Worm (Caenorhabditis elegans) whole organism, L4 larva: ENCODE data around the gene T05C12.8.

Experiments used
- F26F4.8 ChIP-seq: fragments of 200-800 bp; sonication (Bioruptor generic); conservative IDR thresholded peaks from 2 replicates; pipeline ENCODE4 v1.3.6; 2022; ENCODE audit warnings: missing genetic modification characterization, missing compliant biosample characterization
- F49E8.2 ChIP-seq: sonication (generic microtip); optimal IDR thresholded peaks from 2 replicates; lab custom pipeline; 2016; ENCODE audit warnings: missing compliant biosample characterization, mild to moderate bottlenecking, missing genetic modification characterization, borderline replicate concordance
- R02D3.7 ChIP-seq: fragments of 150-350 bp; sonication (generic microtip); optimal IDR thresholded peaks from 3 replicates; lab custom pipeline; 2014; ENCODE audit warnings: missing biosample characterization, missing genetic modification characterization
- T26A8.4 ChIP-seq: fragments of 200-800 bp; sonication (Bioruptor generic); IDR thresholded peaks from 2 replicates; pipeline ENCODE4 v1.3.6; 2022; ENCODE audit warnings: missing genetic modification characterization, missing compliant biosample characterization
- Y105C5A.15 ChIP-seq: fragments of 200-800 bp; sonication (Bioruptor generic); IDR thresholded peaks from 2 replicates; pipeline ENCODE4 v1.3.6; 2022; ENCODE audit warnings: missing genetic modification characterization, missing compliant biosample characterization
- Y5F2A.4 ChIP-seq: fragments of 200-800 bp; sonication (Bioruptor generic); optimal IDR thresholded peaks from 2 replicates; lab custom pipeline; 2018; ENCODE audit warnings: mild to moderate bottlenecking, missing genetic modification characterization, missing compliant biosample characterization
- Y75B8A.6 ChIP-seq: fragments of 200-800 bp; sonication (Bioruptor generic); IDR thresholded peaks from 2 replicates; pipeline ENCODE4 v1.3.6; 2022; ENCODE audit warnings: missing genetic modification reagents, missing genetic modification characterization, missing compliant biosample characterization
- ZK546.5 ChIP-seq, 2 experiments: sonication (generic microtip); optimal IDR thresholded peaks; 2 replicates each; lab custom pipeline; 2017; ENCODE audit warnings: missing biosample characterization in 2 of 2, missing genetic modification characterization in 2 of 2
- aly-2 ChIP-seq: sonication (generic microtip); optimal IDR thresholded peaks from 2 replicates; lab custom pipeline; 2018; ENCODE audit warnings: missing biosample characterization, missing genetic modification characterization
- ama-1 ChIP-seq: fragments of 150-350 bp; optimal IDR thresholded peaks from 2 replicates; lab custom pipeline; 2014; ENCODE audit warnings: inconsistent platforms, mixed read lengths
- arid-1 ChIP-seq: fragments of 200-800 bp; sonication (Bioruptor generic); conservative IDR thresholded peaks from 2 replicates; pipeline ENCODE4 v1.3.6; 2022; ENCODE audit warnings: missing genetic modification reagents, missing genetic modification characterization, missing compliant biosample characterization
- attf-4 ChIP-seq: sonication (generic microtip); optimal IDR thresholded peaks from 3 replicates; lab custom pipeline; 2017; ENCODE audit warnings: missing biosample characterization, missing genetic modification characterization
- ceh-20 ChIP-seq: fragments of 200-800 bp; sonication (Bioruptor generic); IDR thresholded peaks from 2 replicates; pipeline ENCODE4 v1.3.6; 2022; ENCODE audit warnings: missing genetic modification reagents, missing genetic modification characterization, missing compliant biosample characterization
- ceh-32 ChIP-seq: sonication (generic microtip); optimal IDR thresholded peaks from 2 replicates; lab custom pipeline; 2016; ENCODE audit warnings: mild to moderate bottlenecking, missing genetic modification characterization, missing compliant biosample characterization; ENCODE audit not compliant: poor library complexity
- ceh-44 ChIP-seq: fragments of 200-800 bp; sonication (Bioruptor generic); IDR thresholded peaks from 2 replicates; pipeline ENCODE4 v1.3.6; 2022; ENCODE audit warnings: missing genetic modification reagents, missing genetic modification characterization, missing compliant biosample characterization
- ceh-82 ChIP-seq: sonication (generic microtip); optimal IDR thresholded peaks from 2 replicates; lab custom pipeline; 2017; ENCODE audit warnings: missing biosample characterization, missing genetic modification characterization
- daf-12 ChIP-seq: fragments of 150-350 bp; optimal IDR thresholded peaks from 2 replicates; lab custom pipeline; 2014; ENCODE audit warnings: missing biosample characterization, missing genetic modification reagents, missing genetic modification characterization
- daf-19 ChIP-seq: fragments of 200-800 bp; sonication (Bioruptor generic); conservative IDR thresholded peaks from 2 replicates; pipeline ENCODE4 v1.3.6; 2022; ENCODE audit warnings: missing genetic modification characterization, missing compliant biosample characterization
- dmd-9 ChIP-seq: fragments of 200-800 bp; sonication (Bioruptor generic); IDR thresholded peaks from 2 replicates; pipeline ENCODE4 v1.3.6; 2022; ENCODE audit warnings: missing genetic modification reagents, missing genetic modification characterization, missing compliant biosample characterization
- dve-1 ChIP-seq: sonication (generic microtip); optimal IDR thresholded peaks from 2 replicates; lab custom pipeline; 2017; ENCODE audit warnings: antibody characterized with exemption, mild to moderate bottlenecking, missing genetic modification characterization, missing compliant biosample characterization; ENCODE audit not compliant: insufficient read depth
- egl-27 ChIP-seq: sonication (generic microtip); optimal IDR thresholded peaks from 3 replicates; lab custom pipeline; 2017; ENCODE audit warnings: missing biosample characterization, missing genetic modification reagents, missing genetic modification characterization
- egl-43 ChIP-seq: fragments of 200-800 bp; sonication (Bioruptor generic); IDR thresholded peaks from 2 replicates; pipeline ENCODE4 v1.3.6; 2022; ENCODE audit warnings: missing genetic modification reagents, missing genetic modification characterization, missing compliant biosample characterization
- fkh-10 ChIP-seq: fragments of 150-350 bp; optimal IDR thresholded peaks from 2 replicates; lab custom pipeline; 2014; ENCODE audit warnings: missing biosample characterization, missing genetic modification reagents, missing genetic modification characterization
- gei-8 ChIP-seq: fragments of 200-800 bp; sonication (Bioruptor generic); optimal IDR thresholded peaks from 2 replicates; lab custom pipeline; 2018; ENCODE audit warnings: mild to moderate bottlenecking, missing genetic modification characterization, missing compliant biosample characterization
- hif-1 ChIP-seq, 2 experiments: sonication (generic microtip); optimal IDR thresholded peaks; 2 replicates each; lab custom pipeline; 2016 to 2017; ENCODE audit warnings: missing compliant biosample characterization in 2 of 2, missing genetic modification characterization in 2 of 2, missing genetic modification reagents in 2 of 2, missing genotype in 2 of 2, mild to moderate bottlenecking in 1 of 2
- hlh-30 ChIP-seq: sonication (generic microtip); optimal IDR thresholded peaks from 2 replicates; lab custom pipeline; 2017; ENCODE audit warnings: antibody characterized with exemption, mild to moderate bottlenecking, missing genetic modification characterization, missing compliant biosample characterization; ENCODE audit not compliant: insufficient read depth
- lim-7 ChIP-seq: fragments of 200-800 bp; sonication (Bioruptor generic); IDR thresholded peaks from 2 replicates; pipeline ENCODE4 v1.3.6; 2022; ENCODE audit warnings: missing genetic modification characterization, missing compliant biosample characterization
- lin-15B ChIP-seq: fragments of 150-350 bp; sonication (generic microtip); optimal IDR thresholded peaks from 3 replicates; lab custom pipeline; 2014; ENCODE audit warnings: missing biosample characterization, missing genetic modification characterization
- lin-39 ChIP-seq: fragments of 150-350 bp; optimal IDR thresholded peaks from 2 replicates; lab custom pipeline; 2014; ENCODE audit warnings: missing biosample characterization, missing genetic modification reagents, missing genetic modification characterization
- lir-3 ChIP-seq: sonication (generic microtip); optimal IDR thresholded peaks from 2 replicates; lab custom pipeline; 2016; ENCODE audit warnings: mild to moderate bottlenecking, missing genetic modification characterization, missing compliant biosample characterization
- lsy-2 ChIP-seq, 2 experiments: fragments of 150-350 bp in 1 of 2; sonication (generic microtip) in 1 of 2; optimal IDR thresholded peaks; 2 replicates each; lab custom pipeline; 2014 to 2017; ENCODE audit warnings: missing biosample characterization in 2 of 2, missing genetic modification characterization in 2 of 2
- madf-9 ChIP-seq: fragments of 200-800 bp; sonication (Bioruptor generic); conservative IDR thresholded peaks from 2 replicates; pipeline ENCODE4 v1.3.6; 2022; ENCODE audit warnings: missing genetic modification reagents, missing genetic modification characterization, missing compliant biosample characterization
- mdt-29 ChIP-seq: fragments of 200-800 bp; sonication (Bioruptor generic); IDR thresholded peaks from 2 replicates; pipeline ENCODE4 v1.3.6; 2022; ENCODE audit warnings: missing genetic modification reagents, missing genetic modification characterization, missing compliant biosample characterization
- mep-1 ChIP-seq: fragments of 150-350 bp; sonication (generic microtip); optimal IDR thresholded peaks from 3 replicates; lab custom pipeline; 2014; ENCODE audit warnings: missing biosample characterization, missing genetic modification characterization
- mxl-3 ChIP-seq: fragments of 200-800 bp; sonication (Bioruptor generic); optimal IDR thresholded peaks from 2 replicates; lab custom pipeline; 2018; ENCODE audit warnings: mild to moderate bottlenecking, missing genetic modification characterization, missing compliant biosample characterization
- nhr-102 ChIP-seq: sonication (generic microtip); optimal IDR thresholded peaks from 2 replicates; lab custom pipeline; 2016; ENCODE audit warnings: mild to moderate bottlenecking, missing genetic modification characterization, moderate library complexity, missing compliant biosample characterization
- nhr-25 ChIP-seq: sonication (generic microtip); optimal IDR thresholded peaks from 2 replicates; lab custom pipeline; 2017; ENCODE audit warnings: missing genetic modification characterization, mild to moderate bottlenecking, missing compliant biosample characterization, antibody characterized with exemption, moderate library complexity, borderline replicate concordance; ENCODE audit not compliant: insufficient read depth
- nhr-28 ChIP-seq: fragments of 150-350 bp; optimal IDR thresholded peaks from 2 replicates; lab custom pipeline; 2014; ENCODE audit warnings: missing biosample characterization, missing genetic modification characterization
- nhr-48 ChIP-seq: sonication (generic microtip); optimal IDR thresholded peaks from 2 replicates; lab custom pipeline; 2016; ENCODE audit warnings: mild to moderate bottlenecking, missing genetic modification characterization, missing compliant biosample characterization
- nhr-76 ChIP-seq: fragments of 150-350 bp; optimal IDR thresholded peaks from 2 replicates; lab custom pipeline; 2014; ENCODE audit warnings: missing biosample characterization, missing genetic modification characterization
- php-3 ChIP-seq: fragments of 200-800 bp; sonication (Bioruptor generic); IDR thresholded peaks from 2 replicates; pipeline ENCODE4 v1.3.6; 2022; ENCODE audit warnings: missing genetic modification reagents, missing genetic modification characterization, missing compliant biosample characterization
- rbr-2 ChIP-seq: sonication (generic microtip); optimal IDR thresholded peaks from 2 replicates; lab custom pipeline; 2016; ENCODE audit warnings: missing genotype, missing genetic modification characterization, missing compliant biosample characterization
- sdz-12 ChIP-seq: fragments of 200-800 bp; sonication (Bioruptor generic); optimal IDR thresholded peaks from 2 replicates; lab custom pipeline; 2018; ENCODE audit warnings: mild to moderate bottlenecking, missing genetic modification characterization, missing compliant biosample characterization
- tag-97 ChIP-seq: fragments of 200-800 bp; sonication (Bioruptor generic); IDR thresholded peaks from 2 replicates; pipeline ENCODE4 v1.3.6; 2022; ENCODE audit warnings: missing genetic modification characterization, missing compliant biosample characterization
- tra-1 ChIP-seq: fragments of 200-800 bp; sonication (Bioruptor generic); IDR thresholded peaks from 2 replicates; pipeline ENCODE4 v1.3.6; 2022; ENCODE audit warnings: missing genetic modification reagents, missing genetic modification characterization, missing compliant biosample characterization
- unc-39 ChIP-seq: sonication (generic microtip); optimal IDR thresholded peaks from 2 replicates; lab custom pipeline; 2017; ENCODE audit warnings: missing biosample characterization, missing genetic modification characterization
- vab-7 ChIP-seq: fragments of 200-800 bp; sonication (Bioruptor generic); IDR thresholded peaks from 2 replicates; pipeline ENCODE4 v1.3.6; 2022; ENCODE audit warnings: missing genetic modification reagents, missing genetic modification characterization, missing compliant biosample characterization
- zag-1 ChIP-seq: fragments of 150-350 bp; optimal IDR thresholded peaks from 2 replicates; lab custom pipeline; 2014; ENCODE audit warnings: missing biosample characterization, missing genetic modification characterization
- zfp-2 ChIP-seq: sonication (generic microtip); optimal IDR thresholded peaks from 2 replicates; lab custom pipeline; 2016; ENCODE audit warnings: mild to moderate bottlenecking, missing genetic modification characterization, missing compliant biosample characterization
- zfp-3 ChIP-seq: fragments of 200-800 bp; sonication (Bioruptor generic); conservative IDR thresholded peaks from 2 replicates; pipeline ENCODE4 v1.3.6; 2022; ENCODE audit warnings: missing genetic modification reagents, missing genetic modification characterization, missing compliant biosample characterization
- zip-11 ChIP-seq: fragments of 200-800 bp; sonication (Bioruptor generic); IDR thresholded peaks from 2 replicates; pipeline ENCODE4 v1.3.6; 2022; ENCODE audit warnings: missing genetic modification characterization, missing compliant biosample characterization
- ztf-11 ChIP-seq: fragments of 150-350 bp; optimal IDR thresholded peaks from 2 replicates; lab custom pipeline; 2014; ENCODE audit warnings: missing biosample characterization, missing genetic modification characterization

Gene T05C12.8

ce11 chrII:8216433-8216832 is 26.1 kb upstream of the T05C12.8 start, which contains the start of gene M110.3 (continued):
- no peak for TF ChIP-seq egl-43 (GFP tag; lab: Robert Waterston, UW)
- no peak for TF ChIP-seq tra-1 (GFP tag; lab: Robert Waterston, UW)
- TF ChIP-seq dmd-9 (GFP tag; lab: Robert Waterston, UW): no peak
- TF ChIP-seq unc-39 (tag; lab: Kevin White, UChicago): no peak
- TF ChIP-seq lir-3 (tag; lab: Kevin White, UChicago): no peak
- no peak for TF ChIP-seq madf-9 (GFP tag; lab: Robert Waterston, UW)
- TF ChIP-seq aly-2 (tag; lab: Kevin White, UChicago): no peak
- TF ChIP-seq ceh-32 (tag; lab: Kevin White, UChicago): no peak
- no peak for TF ChIP-seq gei-8
- TF ChIP-seq zfp-3 (GFP tag; lab: Robert Waterston, UW): no peak
- no peak for TF ChIP-seq zag-1 (tag; lab: Kevin White, UChicago)
- no peak for TF ChIP-seq sdz-12 (GFP tag; lab: Kevin White, UChicago)
- peak; percentile 29 for TF ChIP-seq rbr-2 (tag; lab: Kevin White, UChicago)
- no peak for TF ChIP-seq ztf-11 (tag; lab: Kevin White, UChicago)
- no peak for TF ChIP-seq F26F4.8 (GFP tag; lab: Robert Waterston, UW)
- TF ChIP-seq mxl-3 (GFP tag; lab: Kevin White, UChicago): no peak
- TF ChIP-seq nhr-102 (tag; lab: Kevin White, UChicago): no peak
- no peak for TF ChIP-seq nhr-25
- no peak for TF ChIP-seq Y75B8A.6
- TF ChIP-seq F49E8.2 (tag; lab: Kevin White, UChicago): no peak
- TF ChIP-seq lim-7 (GFP tag; lab: Robert Waterston, UW): no peak
- TF ChIP-seq nhr-28 (tag; lab: Kevin White, UChicago): peak; percentile 17
- no peak for TF ChIP-seq ceh-44 (GFP tag; lab: Robert Waterston, UW)
- TF ChIP-seq daf-12 (tag; lab: Kevin White, UChicago): no peak
- TF ChIP-seq fkh-10 (GFP tag; lab: Kevin White, UChicago): peak; percentile 45
- TF ChIP-seq daf-19: no peak
- no peak for TF ChIP-seq lin-39 (tag; lab: Kevin White, UChicago)
- TF ChIP-seq attf-4 (tag; lab: Kevin White, UChicago): no peak
- TF ChIP-seq hlh-30 (tag; lab: Kevin White, UChicago): peak; percentile 45
- no peak for TF ChIP-seq ZK546.5 (tag; optimal IDR thresholded peaks at IDR 0.05; lab: Kevin White, UChicago)
- no peak for TF ChIP-seq arid-1 (GFP tag; lab: Robert Waterston, UW)
- TF ChIP-seq dve-1: peak; percentile 25
- TF ChIP-seq R02D3.7: peak; percentile 76
- TF ChIP-seq zip-11 (GFP tag; lab: Robert Waterston, UW): no peak
- no peak for TF ChIP-seq nhr-48 (tag; lab: Kevin White, UChicago)
- TF ChIP-seq vab-7: no peak
- TF ChIP-seq Y105C5A.15 (GFP tag; lab: Robert Waterston, UW): no peak
- no peak for TF ChIP-seq lin-15B
- TF ChIP-seq php-3 (GFP tag; lab: Robert Waterston, UW): no peak
- TF ChIP-seq nhr-76 (tag; lab: Kevin White, UChicago): no peak
- no peak for TF ChIP-seq ama-1 (lab: Kevin White, UChicago)
- TF ChIP-seq mep-1 (tag; lab: Kevin White, UChicago): peak; percentile 38
- TF ChIP-seq T26A8.4 (GFP tag; lab: Robert Waterston, UW): no peak
- TF ChIP-seq egl-27: no peak
- TF ChIP-seq zfp-2: no peak
- TF ChIP-seq ceh-82 (tag; lab: Kevin White, UChicago): no peak
- TF ChIP-seq mdt-29 (GFP tag; lab: Robert Waterston, UW): no peak
- TF ChIP-seq ceh-20: no peak
- TF ChIP-seq tag-97 (GFP tag; lab: Robert Waterston, UW): no peak
- no peak for TF ChIP-seq hif-1 (tag; optimal IDR thresholded peaks at IDR 0.05; lab: Kevin White, UChicago)
- TF ChIP-seq lsy-2 (tag; optimal IDR thresholded peaks at IDR 0.05; lab: Kevin White, UChicago): peak in 1 of 2 experiments; percentile 76
- TF ChIP-seq Y5F2A.4 (GFP tag; lab: Kevin White, UChicago): no peak
